Worm (Caenorhabditis elegans) whole organism, mixed stage, embryonic: ENCODE data around the gene srt-5.

Source experiments
- M03D4.4 ChIP-seq: sonication (generic microtip); optimal IDR thresholded peaks from 2 replicates; lab custom pipeline; 2017; ENCODE audit warnings: mild to moderate bottlenecking, missing genetic modification characterization, missing compliant biosample characterization
- bed-3 ChIP-seq: fragments of 200-800 bp; sonication (Bioruptor generic); optimal IDR thresholded peaks from 3 replicates; lab custom pipeline; 2018; ENCODE audit warnings: mild to moderate bottlenecking, missing genetic modification characterization, moderate library complexity, missing compliant biosample characterization
- blmp-1 ChIP-seq: fragments of 150-350 bp; optimal IDR thresholded peaks from 2 replicates; lab custom pipeline; 2014; ENCODE audit warnings: missing biosample characterization, missing genetic modification characterization
- ceh-39 ChIP-seq: fragments of 150-350 bp; optimal IDR thresholded peaks from 2 replicates; lab custom pipeline; 2014; ENCODE audit warnings: missing biosample characterization, missing genetic modification characterization
- ceh-83 ChIP-seq: fragments of 200-800 bp; sonication (Bioruptor generic); optimal IDR thresholded peaks from 2 replicates; lab custom pipeline; 2018; ENCODE audit warnings: mild to moderate bottlenecking, missing genetic modification characterization, missing compliant biosample characterization
- ces-1 ChIP-seq: fragments of 150-350 bp; optimal IDR thresholded peaks from 2 replicates; lab custom pipeline; 2014; ENCODE audit warnings: missing biosample characterization, missing genetic modification reagents, missing genetic modification characterization
- cnd-1 ChIP-seq: fragments of 200-800 bp; sonication (Bioruptor generic); optimal IDR thresholded peaks from 2 replicates; lab custom pipeline; 2018; ENCODE audit warnings: mild to moderate bottlenecking, missing genetic modification characterization, missing compliant biosample characterization
- drap-1 ChIP-seq: fragments of 200-800 bp; sonication (Bioruptor generic); optimal IDR thresholded peaks from 3 replicates; lab custom pipeline; 2018; ENCODE audit warnings: mild to moderate bottlenecking, missing genetic modification characterization, missing compliant biosample characterization
- elt-1 ChIP-seq: sonication (generic microtip); optimal IDR thresholded peaks from 2 replicates; lab custom pipeline; 2017; ENCODE audit warnings: missing genetic modification characterization, mild to moderate bottlenecking, missing compliant biosample characterization, antibody characterized with exemption, moderate library complexity, borderline replicate concordance; ENCODE audit not compliant: insufficient read depth
- elt-3 ChIP-seq: fragments of 150-350 bp; optimal IDR thresholded peaks from 2 replicates; lab custom pipeline; 2014; ENCODE audit warnings: missing biosample characterization, missing genetic modification characterization
- flh-1 ChIP-seq: fragments of 200-800 bp; sonication (Bioruptor generic); optimal IDR thresholded peaks from 2 replicates; lab custom pipeline; 2018; ENCODE audit warnings: mild to moderate bottlenecking, missing genetic modification characterization, moderate library complexity, missing compliant biosample characterization
- ham-2 ChIP-seq: fragments of 200-800 bp; sonication (Bioruptor generic); optimal IDR thresholded peaks from 2 replicates; lab custom pipeline; 2018; ENCODE audit warnings: mild to moderate bottlenecking, missing genetic modification characterization, missing compliant biosample characterization
- lin-32 ChIP-seq: fragments of 200-800 bp; sonication (Bioruptor generic); optimal IDR thresholded peaks from 2 replicates; lab custom pipeline; 2018; ENCODE audit warnings: mild to moderate bottlenecking, missing genetic modification characterization, missing compliant biosample characterization
- lsy-2 ChIP-seq: fragments of 150-350 bp; optimal IDR thresholded peaks from 2 replicates; lab custom pipeline; 2014; ENCODE audit warnings: missing biosample characterization, missing genetic modification characterization
- mab-5 ChIP-seq: fragments of 150-350 bp; optimal IDR thresholded peaks from 2 replicates; lab custom pipeline; 2014; ENCODE audit warnings: missing biosample characterization, missing genetic modification characterization
- mls-2 ChIP-seq: sonication (generic microtip); optimal IDR thresholded peaks from 2 replicates; lab custom pipeline; 2016; ENCODE audit warnings: mild to moderate bottlenecking, missing genetic modification characterization, moderate library complexity, missing compliant biosample characterization
- nhr-12 ChIP-seq: fragments of 150-350 bp; optimal IDR thresholded peaks from 2 replicates; lab custom pipeline; 2014; ENCODE audit warnings: missing biosample characterization, missing genetic modification characterization
- nhr-2 ChIP-seq: fragments of 150-350 bp; optimal IDR thresholded peaks from 2 replicates; lab custom pipeline; 2014; ENCODE audit warnings: missing biosample characterization, missing genetic modification characterization
- nhr-237 ChIP-seq: fragments of 150-350 bp; optimal IDR thresholded peaks from 2 replicates; lab custom pipeline; 2014; ENCODE audit warnings: missing biosample characterization, missing genetic modification characterization
- nhr-76 ChIP-seq: sonication (generic microtip); optimal IDR thresholded peaks from 2 replicates; lab custom pipeline; 2017; ENCODE audit warnings: missing biosample characterization, missing genetic modification characterization
- pha-4 ChIP-seq: fragments of 150-350 bp; optimal IDR thresholded peaks from 2 replicates; lab custom pipeline; 2018; ENCODE audit warnings: missing biosample characterization, missing genetic modification reagents, missing genetic modification characterization
- sem-2 ChIP-seq: fragments of 200-800 bp; sonication (Bioruptor generic); optimal IDR thresholded peaks from 2 replicates; lab custom pipeline; 2018; ENCODE audit warnings: mild to moderate bottlenecking, missing genetic modification characterization, missing compliant biosample characterization
- tbx-8 ChIP-seq: fragments of 200-800 bp; sonication (Bioruptor generic); optimal IDR thresholded peaks from 2 replicates; lab custom pipeline; 2018; ENCODE audit warnings: mild to moderate bottlenecking, missing genetic modification characterization, moderate library complexity, missing compliant biosample characterization
- unc-120 ChIP-seq: sonication (generic microtip); optimal IDR thresholded peaks from 2 replicates; lab custom pipeline; 2017; ENCODE audit warnings: missing genetic modification characterization, missing compliant biosample characterization; ENCODE audit not compliant: poor library complexity, severe bottlenecking
- unc-39 ChIP-seq: fragments of 150-350 bp; optimal IDR thresholded peaks from 2 replicates; lab custom pipeline; 2014; ENCODE audit warnings: missing biosample characterization, missing genetic modification characterization
- unc-62 ChIP-seq: fragments of 150-350 bp; optimal IDR thresholded peaks from 2 replicates; lab custom pipeline; 2014; ENCODE audit warnings: missing biosample characterization, missing genetic modification reagents, missing genetic modification characterization
- zip-8 ChIP-seq: fragments of 150-350 bp; optimal IDR thresholded peaks from 2 replicates; lab custom pipeline; 2014; ENCODE audit warnings: missing biosample characterization, missing genetic modification characterization
- ztf-11 ChIP-seq: fragments of 150-350 bp; optimal IDR thresholded peaks from 2 replicates; lab custom pipeline; 2014; ENCODE audit warnings: missing biosample characterization, missing genetic modification characterization

Gene srt-5

ce11 chrV:3080792-3081191, at the start of gene srt-5:
Gene srt-5 (minus strand): TSS chrV:3080892.
- TF ChIP-seq lsy-2 (tag; lab: Kevin White, UChicago): no peak
- no peak for TF ChIP-seq blmp-1
- TF ChIP-seq mls-2 (tag; lab: Kevin White, UChicago): no peak
- no peak for TF ChIP-seq nhr-237
- TF ChIP-seq sem-2 (GFP tag; lab: Kevin White, UChicago): no peak
- TF ChIP-seq elt-1 (tag; lab: Kevin White, UChicago): no peak
- no peak for TF ChIP-seq lin-32 (GFP tag; lab: Kevin White, UChicago)
- no peak for TF ChIP-seq tbx-8 (GFP tag; lab: Kevin White, UChicago)
- TF ChIP-seq nhr-76 (tag; lab: Kevin White, UChicago): no peak
- no peak for TF ChIP-seq ceh-39 (tag; lab: Kevin White, UChicago)
- TF ChIP-seq nhr-12 (tag; lab: Kevin White, UChicago): no peak
- no peak for TF ChIP-seq bed-3 (GFP tag; lab: Kevin White, UChicago)
- TF ChIP-seq ceh-83 (GFP tag; lab: Kevin White, UChicago): no peak

ce11 chrV:3128803-3129202, 48.1 kb upstream of the srt-5 start, which contains the start of gene tat-6:
Gene tat-6 (plus strand): TSS chrV:3129103.
- TF ChIP-seq unc-39 (no peak), M03D4.4 (tag; lab: Kevin White, UChicago) (no peak), unc-62 (GFP tag; lab: Kevin White, UChicago) (no peak), ces-1 (GFP tag; lab: Kevin White, UChicago) (no peak), drap-1 (no peak), flh-1 (GFP tag; lab: Kevin White, UChicago) (no peak), sem-2 (GFP tag; lab: Kevin White, UChicago) (no peak), tbx-8 (GFP tag; lab: Kevin White, UChicago) (no peak)

- TF ChIP-seq mab-5 (tag; lab: Kevin White, UChicago) (no peak), ham-2 (GFP tag; lab: Kevin White, UChicago) (no peak), elt-1 (tag; lab: Kevin White, UChicago) (no peak), nhr-237 (no peak), zip-8 (no peak)
- TF ChIP-seq, all 35 proteins: peak for 0
These were observed 47.0 kb upstream of the srt-5 start, which contains the start of gene Y73C8C.10 for ce11 chrV:3127670-3128069. Gene Y73C8C.10 (minus strand): TSS chrV:3127770.

- TF ChIP-seq tbx-8 (GFP tag; lab: Kevin White, UChicago) (no peak), ceh-83 (GFP tag; lab: Kevin White, UChicago) (no peak), elt-3 (no peak), nhr-12 (tag; lab: Kevin White, UChicago) (no peak), drap-1 (no peak), cnd-1 (no peak), unc-120 (tag; lab: Kevin White, UChicago) (no peak), ceh-39 (tag; lab: Kevin White, UChicago) (no peak), ces-1 (GFP tag; lab: Kevin White, UChicago) (no peak)
These were observed 44.2 kb upstream of the srt-5 start, which contains the start of gene Y73C8C.12 for ce11 chrV:3124912-3125311. Gene Y73C8C.12 (plus strand): TSS chrV:3125212.

- TF ChIP-seq ztf-11 (tag; lab: Kevin White, UChicago) (no peak), unc-62 (GFP tag; lab: Kevin White, UChicago) (no peak), M03D4.4 (tag; lab: Kevin White, UChicago) (no peak)
These were observed 41.7 kb upstream of the srt-5 start for ce11 chrV:3122403-3122802.

ce11 chrV:3121743-3122142, 41.1 kb upstream of the srt-5 start, which contains the start of gene srt-56:
Gene srt-56 (minus strand): TSS chrV:3121843.
- TF ChIP-seq nhr-2 (tag; lab: Kevin White, UChicago): no peak
- no peak for TF ChIP-seq blmp-1
- TF ChIP-seq elt-3: no peak
- TF ChIP-seq pha-4: no peak
- no peak for TF ChIP-seq lin-32 (GFP tag; lab: Kevin White, UChicago)
- TF ChIP-seq drap-1: no peak
- TF ChIP-seq, all 35 proteins: peak for 0
